Worm (Caenorhabditis elegans): Measurements from ENCODE around the gene spot-1.

- TF ChIP-seq ztf-11 (tag; optimal IDR thresholded peaks at IDR 0.05) (no peak), hlh-4 (tag; optimal IDR thresholded peaks at IDR 0.05) (no peak), nhr-237 (tag; optimal IDR thresholded peaks at IDR 0.05) (no peak)
Observed at ce11 chrIII:7308600-7309109, 31.6 kb upstream of the spot-1 start, which contains the start of gene acbp-4.
